Worm (Caenorhabditis elegans) whole organism, L4 larva: ENCODE measurements around the gene F43G6.7.

Source experiments
- Y48G9A.11 ChIP-seq: fragments of 200-800 bp; sonication (Bioruptor generic); IDR thresholded peaks from 2 replicates; pipeline ENCODE4 v1.3.6; 2022; ENCODE audit warnings: missing genetic modification reagents, missing genetic modification characterization, missing compliant biosample characterization
- ZK337.2 ChIP-seq: fragments of 200-800 bp; sonication (Bioruptor generic); IDR thresholded peaks from 2 replicates; pipeline ENCODE4 v1.3.6; 2022; ENCODE audit warnings: missing genetic modification reagents, missing genetic modification characterization, missing compliant biosample characterization
- ZK546.5 ChIP-seq, 2 experiments: sonication (generic microtip); optimal IDR thresholded peaks; 2 replicates each; lab custom pipeline; 2017; ENCODE audit warnings: missing biosample characterization in 2 of 2, missing genetic modification characterization in 2 of 2
- aha-1 ChIP-seq: fragments of 150-350 bp; peaks from one replicate; lab custom pipeline; 2014; ENCODE audit warnings: missing biosample characterization, missing genetic modification characterization
- ama-1 ChIP-seq: fragments of 150-350 bp; optimal IDR thresholded peaks from 2 replicates; lab custom pipeline; 2014; ENCODE audit warnings: inconsistent platforms, mixed read lengths
- arid-1 ChIP-seq: fragments of 200-800 bp; sonication (Bioruptor generic); conservative IDR thresholded peaks from 2 replicates; pipeline ENCODE4 v1.3.6; 2022; ENCODE audit warnings: missing genetic modification reagents, missing genetic modification characterization, missing compliant biosample characterization
- ceh-20 ChIP-seq: fragments of 200-800 bp; sonication (Bioruptor generic); IDR thresholded peaks from 2 replicates; pipeline ENCODE4 v1.3.6; 2022; ENCODE audit warnings: missing genetic modification reagents, missing genetic modification characterization, missing compliant biosample characterization
- ceh-44 ChIP-seq: fragments of 200-800 bp; sonication (Bioruptor generic); IDR thresholded peaks from 2 replicates; pipeline ENCODE4 v1.3.6; 2022; ENCODE audit warnings: missing genetic modification reagents, missing genetic modification characterization, missing compliant biosample characterization
- ces-1 ChIP-seq: fragments of 150-350 bp; sonication (generic microtip); optimal IDR thresholded peaks from 4 replicates; lab custom pipeline; 2014; ENCODE audit warnings: missing biosample characterization, missing genetic modification reagents, missing genetic modification characterization
- ctbp-1 ChIP-seq: fragments of 200-800 bp; sonication (Bioruptor generic); IDR thresholded peaks from 2 replicates; pipeline ENCODE4 v1.3.6; 2022; ENCODE audit warnings: missing genetic modification reagents, missing genetic modification characterization, missing compliant biosample characterization
- daf-12 ChIP-seq: fragments of 150-350 bp; optimal IDR thresholded peaks from 2 replicates; lab custom pipeline; 2014; ENCODE audit warnings: missing biosample characterization, missing genetic modification reagents, missing genetic modification characterization
- daf-16 ChIP-seq, 3 experiments: sonication (generic microtip); optimal IDR thresholded peaks; 2 replicates each; lab custom pipeline; 2016 to 2017; ENCODE audit warnings: missing genetic modification characterization in 3 of 3, missing genetic modification reagents in 3 of 3, mild to moderate bottlenecking in 2 of 3, missing compliant biosample characterization in 2 of 3, missing biosample characterization in 1 of 3, moderate library complexity in 1 of 3
- dmd-6 ChIP-seq: fragments of 200-800 bp; sonication (Bioruptor generic); IDR thresholded peaks from 2 replicates; pipeline ENCODE4 v1.3.6; 2022; ENCODE audit warnings: missing genetic modification reagents, missing genetic modification characterization, missing compliant biosample characterization
- dmd-9 ChIP-seq: fragments of 200-800 bp; sonication (Bioruptor generic); IDR thresholded peaks from 2 replicates; pipeline ENCODE4 v1.3.6; 2022; ENCODE audit warnings: missing genetic modification reagents, missing genetic modification characterization, missing compliant biosample characterization
- dpl-1 ChIP-seq: fragments of 150-350 bp; optimal IDR thresholded peaks from 2 replicates; lab custom pipeline; 2014; ENCODE audit warnings: missing biosample characterization, missing genetic modification reagents, missing genetic modification characterization
- duxl-1 ChIP-seq: sonication (generic microtip); optimal IDR thresholded peaks from 2 replicates; lab custom pipeline; 2016; ENCODE audit warnings: mild to moderate bottlenecking, missing genetic modification characterization, moderate library complexity, missing compliant biosample characterization; ENCODE audit not compliant: poor library complexity
- dve-1 ChIP-seq: sonication (generic microtip); optimal IDR thresholded peaks from 2 replicates; lab custom pipeline; 2017; ENCODE audit warnings: antibody characterized with exemption, mild to moderate bottlenecking, missing genetic modification characterization, missing compliant biosample characterization; ENCODE audit not compliant: insufficient read depth
- egl-27 ChIP-seq: sonication (generic microtip); optimal IDR thresholded peaks from 3 replicates; lab custom pipeline; 2017; ENCODE audit warnings: missing biosample characterization, missing genetic modification reagents, missing genetic modification characterization
- fkh-10 ChIP-seq: fragments of 150-350 bp; optimal IDR thresholded peaks from 2 replicates; lab custom pipeline; 2014; ENCODE audit warnings: missing biosample characterization, missing genetic modification reagents, missing genetic modification characterization
- fos-1 ChIP-seq: fragments of 150-350 bp; optimal IDR thresholded peaks from 2 replicates; lab custom pipeline; 2014; ENCODE audit warnings: missing biosample characterization, missing genetic modification characterization
- hlh-11 ChIP-seq: fragments of 200-800 bp; sonication (Bioruptor generic); optimal IDR thresholded peaks from 2 replicates; lab custom pipeline; 2018; ENCODE audit warnings: mild to moderate bottlenecking, missing genetic modification characterization, missing compliant biosample characterization
- hlh-30 ChIP-seq: sonication (generic microtip); optimal IDR thresholded peaks from 2 replicates; lab custom pipeline; 2017; ENCODE audit warnings: antibody characterized with exemption, mild to moderate bottlenecking, missing genetic modification characterization, missing compliant biosample characterization; ENCODE audit not compliant: insufficient read depth
- hmg-1.1 ChIP-seq: fragments of 200-800 bp; sonication (Bioruptor generic); IDR thresholded peaks from 2 replicates; pipeline ENCODE4 v1.3.6; 2022; ENCODE audit warnings: missing genetic modification reagents, missing genetic modification characterization, missing compliant biosample characterization
- lin-1 ChIP-seq: fragments of 200-800 bp; sonication (Bioruptor generic); IDR thresholded peaks from 2 replicates; pipeline ENCODE4 v1.3.6; 2022; ENCODE audit warnings: missing genetic modification reagents, missing genetic modification characterization, missing compliant biosample characterization
- lin-15B ChIP-seq: fragments of 150-350 bp; sonication (generic microtip); optimal IDR thresholded peaks from 3 replicates; lab custom pipeline; 2014; ENCODE audit warnings: missing biosample characterization, missing genetic modification characterization
- lin-38 ChIP-seq: fragments of 200-800 bp; sonication (Bioruptor generic); IDR thresholded peaks from 2 replicates; pipeline ENCODE4 v1.3.6; 2022; ENCODE audit warnings: missing genetic modification reagents, missing genetic modification characterization, missing compliant biosample characterization
- mep-1 ChIP-seq: fragments of 150-350 bp; sonication (generic microtip); optimal IDR thresholded peaks from 3 replicates; lab custom pipeline; 2014; ENCODE audit warnings: missing biosample characterization, missing genetic modification characterization
- mes-2 ChIP-seq: sonication (generic microtip); optimal IDR thresholded peaks from 2 replicates; lab custom pipeline; 2016; ENCODE audit warnings: missing genotype, mild to moderate bottlenecking, missing genetic modification characterization, missing compliant biosample characterization; ENCODE audit not compliant: poor library complexity, severe bottlenecking
- mxl-2 ChIP-seq: fragments of 200-800 bp; sonication (Bioruptor generic); conservative IDR thresholded peaks from 2 replicates; pipeline ENCODE4 v1.3.6; 2022; ENCODE audit warnings: missing genetic modification reagents, missing genetic modification characterization, missing compliant biosample characterization
- mxl-3 ChIP-seq: fragments of 200-800 bp; sonication (Bioruptor generic); optimal IDR thresholded peaks from 2 replicates; lab custom pipeline; 2018; ENCODE audit warnings: mild to moderate bottlenecking, missing genetic modification characterization, missing compliant biosample characterization
- nhr-102 ChIP-seq: sonication (generic microtip); optimal IDR thresholded peaks from 2 replicates; lab custom pipeline; 2016; ENCODE audit warnings: mild to moderate bottlenecking, missing genetic modification characterization, moderate library complexity, missing compliant biosample characterization
- nhr-237 ChIP-seq: sonication (generic microtip); optimal IDR thresholded peaks from 2 replicates; lab custom pipeline; 2017; ENCODE audit warnings: missing biosample characterization, missing genetic modification characterization
- nhr-28 ChIP-seq: fragments of 150-350 bp; optimal IDR thresholded peaks from 2 replicates; lab custom pipeline; 2014; ENCODE audit warnings: missing biosample characterization, missing genetic modification characterization
- nhr-41 ChIP-seq: fragments of 200-800 bp; sonication (Bioruptor generic); IDR thresholded peaks from 2 replicates; pipeline ENCODE4 v1.3.6; 2022; ENCODE audit warnings: missing genetic modification reagents, missing genetic modification characterization, missing compliant biosample characterization
- nhr-48 ChIP-seq: sonication (generic microtip); optimal IDR thresholded peaks from 2 replicates; lab custom pipeline; 2016; ENCODE audit warnings: mild to moderate bottlenecking, missing genetic modification characterization, missing compliant biosample characterization
- nhr-6 ChIP-seq: fragments of 150-350 bp; optimal IDR thresholded peaks from 2 replicates; lab custom pipeline; 2014; ENCODE audit warnings: missing biosample characterization, missing genetic modification characterization
- nhr-76 ChIP-seq: fragments of 150-350 bp; optimal IDR thresholded peaks from 2 replicates; lab custom pipeline; 2014; ENCODE audit warnings: missing biosample characterization, missing genetic modification characterization
- php-3 ChIP-seq: fragments of 200-800 bp; sonication (Bioruptor generic); IDR thresholded peaks from 2 replicates; pipeline ENCODE4 v1.3.6; 2022; ENCODE audit warnings: missing genetic modification reagents, missing genetic modification characterization, missing compliant biosample characterization
- pqm-1 ChIP-seq: sonication (generic microtip); optimal IDR thresholded peaks from 2 replicates; lab custom pipeline; 2017; ENCODE audit warnings: missing biosample characterization, missing genetic modification characterization
- unc-130 ChIP-seq: sonication (generic microtip); optimal IDR thresholded peaks from 2 replicates; lab custom pipeline; 2016; ENCODE audit warnings: missing genetic modification reagents, missing genetic modification characterization, missing compliant biosample characterization
- zfp-3 ChIP-seq: fragments of 200-800 bp; sonication (Bioruptor generic); conservative IDR thresholded peaks from 2 replicates; pipeline ENCODE4 v1.3.6; 2022; ENCODE audit warnings: missing genetic modification reagents, missing genetic modification characterization, missing compliant biosample characterization

F43G6.7 gene

DNA sequence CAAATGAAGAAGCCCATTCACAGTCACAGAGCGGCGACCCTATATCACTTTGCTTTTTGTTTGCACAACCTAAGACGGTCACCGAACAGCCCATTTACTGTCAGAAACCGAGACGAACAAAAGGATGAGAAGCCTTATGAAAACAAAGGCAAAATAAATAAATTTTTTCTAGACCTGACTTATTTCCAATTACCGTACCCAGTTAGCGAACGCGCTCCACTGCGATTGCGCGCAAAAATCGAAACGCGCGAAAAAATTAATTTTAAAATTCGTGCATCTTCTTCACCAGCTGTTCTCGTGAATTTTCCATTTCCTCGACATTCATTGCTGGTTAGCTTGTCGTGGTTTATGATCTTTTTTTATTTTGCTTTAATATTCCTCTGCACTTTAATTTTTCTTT lies 28.1 kb upstream of the F43G6.7 start, which contains the start of gene F43G6.16 (continued):
- TF ChIP-seq ama-1 (lab: Kevin White, UChicago) (no peak), ctbp-1 (no peak), dpl-1 (no peak), fos-1 (no peak), dmd-9 (GFP tag; lab: Robert Waterston, UW) (no peak), nhr-41 (GFP tag; lab: Robert Waterston, UW) (no peak)
- TF ChIP-seq, all 104 proteins: peak for 9

DNA sequence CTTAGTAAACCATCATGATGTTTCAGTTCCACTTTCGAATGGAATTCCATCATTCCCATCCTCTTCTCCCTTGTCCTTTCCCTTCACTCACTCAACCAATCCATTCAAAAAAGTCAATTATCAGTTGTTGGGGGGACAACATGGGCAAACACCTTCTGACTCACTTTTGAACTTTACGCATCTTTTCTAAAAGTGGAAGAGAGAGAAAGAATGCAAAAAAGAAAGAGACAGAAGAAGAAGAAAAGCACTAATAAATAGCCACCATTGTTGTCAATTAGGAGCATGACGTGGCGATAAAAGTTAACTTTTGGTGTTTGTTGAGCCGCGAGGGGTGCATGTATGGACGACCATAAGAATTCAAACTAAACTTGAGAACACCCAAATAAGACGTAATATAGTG lies 22.6 kb upstream of the F43G6.7 start:
- TF ChIP-seq nhr-6 (tag; lab: Kevin White, UChicago) (peak; percentile 92), egl-27 (tag; lab: Kevin White, UChicago) (no peak)
- TF ChIP-seq, all 104 proteins: peak for 1

DNA sequence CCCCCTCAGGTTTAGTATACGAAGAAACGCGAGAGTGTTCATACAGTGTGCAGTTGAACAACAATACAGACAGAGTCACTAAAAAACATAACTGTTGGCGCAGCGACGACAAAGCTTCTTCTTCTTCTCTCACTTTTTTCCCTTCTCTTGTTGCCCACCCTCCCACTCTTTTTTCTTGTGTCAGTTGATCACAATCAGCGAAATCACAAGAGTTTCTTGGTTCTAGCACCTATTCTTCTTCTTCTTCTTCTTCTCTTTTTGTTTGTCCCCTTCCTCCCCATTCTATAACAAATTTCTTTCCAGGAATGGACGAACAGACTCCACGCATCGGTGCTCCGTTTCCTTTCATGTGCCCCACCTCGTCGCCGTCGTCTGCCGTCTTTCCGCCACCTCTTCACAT lies 20.1 kb upstream of the F43G6.7 start, which contains the start of gene F43G6.4:
Gene F43G6.4 (plus strand): TSS at position 301 of the 400 bp plus-strand sequence.
- no peak for TF ChIP-seq hmg-1.1
- TF ChIP-seq lin-15B = no peak
- TF ChIP-seq nhr-76 (tag; lab: Kevin White, UChicago) = no peak
- no peak for TF ChIP-seq mxl-3
- TF ChIP-seq ceh-44 (GFP tag; lab: Robert Waterston, UW) = no peak
- TF ChIP-seq daf-12 = no peak
- TF ChIP-seq zfp-3 (GFP tag; lab: Robert Waterston, UW) = no peak
- no peak for TF ChIP-seq nhr-237 (tag; lab: Kevin White, UChicago)
- no peak for TF ChIP-seq egl-27 (tag; lab: Kevin White, UChicago)
- no peak for TF ChIP-seq ama-1 (lab: Kevin White, UChicago)
- TF ChIP-seq unc-130 (GFP tag; lab: Kevin White, UChicago) = no peak
- TF ChIP-seq ZK546.5 (tag; optimal IDR thresholded peaks at IDR 0.05; lab: Kevin White, UChicago) = no peak
- no peak for TF ChIP-seq duxl-1
- TF ChIP-seq arid-1 (GFP tag; lab: Robert Waterston, UW) = no peak
- TF ChIP-seq nhr-102 (tag; lab: Kevin White, UChicago) = no peak
- no peak for TF ChIP-seq hlh-30
- no peak for TF ChIP-seq mxl-2 (GFP tag; lab: Robert Waterston, UW)
- no peak for TF ChIP-seq nhr-28 (tag; lab: Kevin White, UChicago)

DNA sequence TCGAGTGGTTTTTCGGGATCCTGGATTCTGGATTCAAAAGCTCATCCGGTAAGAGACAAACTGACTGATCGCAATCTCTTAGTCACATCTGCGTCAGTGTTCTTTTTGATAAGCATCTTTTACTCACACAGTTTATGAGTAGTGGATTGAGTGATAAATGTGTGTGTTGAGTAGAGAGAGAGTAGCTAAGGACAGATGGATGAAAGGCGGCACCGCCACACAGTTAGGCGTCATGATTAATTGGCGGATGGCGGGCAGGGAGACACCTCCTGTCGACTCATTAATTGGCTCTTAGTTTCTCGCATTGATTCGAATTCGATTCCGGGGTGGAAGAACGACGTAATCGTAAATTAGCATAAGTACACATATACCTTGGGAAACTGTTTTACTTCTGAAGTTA lies 16.2 kb upstream of the F43G6.7 start:
- TF ChIP-seq mes-2 (tag; lab: Kevin White, UChicago) = no peak
- TF ChIP-seq nhr-6 (tag; lab: Kevin White, UChicago) = peak; percentile 3

DNA sequence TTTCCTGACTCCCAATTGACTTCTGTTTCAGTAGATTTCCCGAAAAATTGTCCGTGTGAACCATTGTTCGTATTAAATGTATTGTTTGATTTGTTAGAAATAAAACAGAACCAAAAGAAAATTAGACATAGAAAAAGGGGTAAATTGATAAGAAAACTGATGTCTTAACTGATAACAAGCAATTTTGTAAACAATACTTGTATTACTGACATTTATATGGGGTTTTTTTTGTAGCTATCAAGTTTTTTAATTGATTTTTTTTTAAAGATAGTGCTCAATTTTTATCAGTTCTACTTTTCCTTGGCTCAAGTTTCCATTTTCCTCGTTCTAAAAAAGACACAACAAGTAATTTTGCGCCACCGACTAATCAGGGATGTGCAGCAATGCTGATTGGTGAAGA lies 13.4 kb upstream of the F43G6.7 start:
- TF ChIP-seq fkh-10 = no peak
- peak; percentile 54 for TF ChIP-seq pqm-1 (tag; lab: Kevin White, UChicago)
- TF ChIP-seq ZK337.2 (GFP tag; lab: Robert Waterston, UW) = no peak
- peak in 1 of 2 experiments; percentile 16 for TF ChIP-seq daf-16 (GFP tag; optimal IDR thresholded peaks at IDR 0.05; lab: Kevin White, UChicago)
- TF ChIP-seq daf-16 (tag; optimal IDR thresholded peaks at IDR 0.05; lab: Kevin White, UChicago) = peak; percentile 82
- TF ChIP-seq nhr-237 (tag; lab: Kevin White, UChicago) = no peak
- TF ChIP-seq ceh-20 (GFP tag; lab: Robert Waterston, UW) = no peak
- TF ChIP-seq lin-1 (GFP tag; lab: Robert Waterston, UW) = no peak
- peak; percentile 29 for TF ChIP-seq dmd-6 (GFP tag; lab: Robert Waterston, UW)
- peak; percentile 76 for TF ChIP-seq nhr-28 (tag; lab: Kevin White, UChicago)
- no peak for TF ChIP-seq Y48G9A.11
- no peak for TF ChIP-seq lin-38 (GFP tag; lab: Robert Waterston, UW)
- no peak for TF ChIP-seq mep-1 (tag; lab: Kevin White, UChicago)
- TF ChIP-seq ZK546.5 (tag; optimal IDR thresholded peaks at IDR 0.05; lab: Kevin White, UChicago) = no peak
- TF ChIP-seq aha-1 = no peak
- TF ChIP-seq ctbp-1 = no peak
- no peak for TF ChIP-seq dmd-9 (GFP tag; lab: Robert Waterston, UW)
- TF ChIP-seq hlh-11 (tag; lab: Kevin White, UChicago) = peak; percentile 52
- TF ChIP-seq nhr-102 (tag; lab: Kevin White, UChicago) = no peak
- TF ChIP-seq nhr-48 (tag; lab: Kevin White, UChicago) = no peak
- TF ChIP-seq dve-1 (tag; lab: Kevin White, UChicago) = peak; percentile 68
- no peak for TF ChIP-seq mxl-3
- TF ChIP-seq ces-1 (GFP tag; lab: Kevin White, UChicago) = no peak
- peak; percentile 76 for TF ChIP-seq php-3 (GFP tag; lab: Robert Waterston, UW)
- no peak for TF ChIP-seq mes-2 (tag; lab: Kevin White, UChicago)
- TF ChIP-seq, all 104 proteins: peak for 7
